Worm (Caenorhabditis elegans): ENCODE data around the gene bus-18.

ce11 chrV:11779810-11780209, 6.3 kb downstream of the bus-18 start:
- TF ChIP-seq med-1 (GFP tag; optimal IDR thresholded peaks at IDR 0.05; ENCODE audit: insufficient read depth) (no peak), ztf-29 (GFP tag; IDR thresholded peaks at IDR 0.05) (no peak), T22C8.4 (GFP tag; IDR thresholded peaks at IDR 0.05) (no peak), flt-1 (GFP tag; IDR thresholded peaks at IDR 0.05) (no peak), ztf-23 (GFP tag; IDR thresholded peaks at IDR 0.05) (no peak), tab-1 (GFP tag; IDR thresholded peaks at IDR 0.05) (no peak)

All from whole organism, midembryonic.